Worm (Caenorhabditis elegans) whole organism, mixed stage, embryonic: Measurements from ENCODE around the gene pxn-2.

Source experiments
- M03D4.4 ChIP-seq: sonication (generic microtip); optimal IDR thresholded peaks from 2 replicates; lab custom pipeline; 2017; ENCODE audit warnings: mild to moderate bottlenecking, missing genetic modification characterization, missing compliant biosample characterization
- bed-3 ChIP-seq: fragments of 200-800 bp; sonication (Bioruptor generic); optimal IDR thresholded peaks from 3 replicates; lab custom pipeline; 2018; ENCODE audit warnings: mild to moderate bottlenecking, missing genetic modification characterization, moderate library complexity, missing compliant biosample characterization
- blmp-1 ChIP-seq: fragments of 150-350 bp; optimal IDR thresholded peaks from 2 replicates; lab custom pipeline; 2014; ENCODE audit warnings: missing biosample characterization, missing genetic modification characterization
- ceh-39 ChIP-seq: fragments of 150-350 bp; optimal IDR thresholded peaks from 2 replicates; lab custom pipeline; 2014; ENCODE audit warnings: missing biosample characterization, missing genetic modification characterization
- ceh-43 ChIP-seq: fragments of 200-800 bp; sonication (Bioruptor generic); optimal IDR thresholded peaks from 2 replicates; lab custom pipeline; 2018; ENCODE audit warnings: mild to moderate bottlenecking, missing genetic modification characterization, moderate library complexity, missing compliant biosample characterization
- ceh-83 ChIP-seq: fragments of 200-800 bp; sonication (Bioruptor generic); optimal IDR thresholded peaks from 2 replicates; lab custom pipeline; 2018; ENCODE audit warnings: mild to moderate bottlenecking, missing genetic modification characterization, missing compliant biosample characterization
- ces-1 ChIP-seq: fragments of 150-350 bp; optimal IDR thresholded peaks from 2 replicates; lab custom pipeline; 2014; ENCODE audit warnings: missing biosample characterization, missing genetic modification reagents, missing genetic modification characterization
- cnd-1 ChIP-seq: fragments of 200-800 bp; sonication (Bioruptor generic); optimal IDR thresholded peaks from 2 replicates; lab custom pipeline; 2018; ENCODE audit warnings: mild to moderate bottlenecking, missing genetic modification characterization, missing compliant biosample characterization
- drap-1 ChIP-seq: fragments of 200-800 bp; sonication (Bioruptor generic); optimal IDR thresholded peaks from 3 replicates; lab custom pipeline; 2018; ENCODE audit warnings: mild to moderate bottlenecking, missing genetic modification characterization, missing compliant biosample characterization
- elt-1 ChIP-seq: sonication (generic microtip); optimal IDR thresholded peaks from 2 replicates; lab custom pipeline; 2017; ENCODE audit warnings: missing genetic modification characterization, mild to moderate bottlenecking, missing compliant biosample characterization, antibody characterized with exemption, moderate library complexity, borderline replicate concordance; ENCODE audit not compliant: insufficient read depth
- elt-3 ChIP-seq: fragments of 150-350 bp; optimal IDR thresholded peaks from 2 replicates; lab custom pipeline; 2014; ENCODE audit warnings: missing biosample characterization, missing genetic modification characterization
- flh-1 ChIP-seq: fragments of 200-800 bp; sonication (Bioruptor generic); optimal IDR thresholded peaks from 2 replicates; lab custom pipeline; 2018; ENCODE audit warnings: mild to moderate bottlenecking, missing genetic modification characterization, moderate library complexity, missing compliant biosample characterization
- ham-2 ChIP-seq: fragments of 200-800 bp; sonication (Bioruptor generic); optimal IDR thresholded peaks from 2 replicates; lab custom pipeline; 2018; ENCODE audit warnings: mild to moderate bottlenecking, missing genetic modification characterization, missing compliant biosample characterization
- hlh-1 ChIP-seq: fragments of 150-350 bp; optimal IDR thresholded peaks from 2 replicates; lab custom pipeline; 2014; ENCODE audit warnings: missing biosample characterization, missing genetic modification reagents, missing genetic modification characterization
- lin-32 ChIP-seq: fragments of 200-800 bp; sonication (Bioruptor generic); optimal IDR thresholded peaks from 2 replicates; lab custom pipeline; 2018; ENCODE audit warnings: mild to moderate bottlenecking, missing genetic modification characterization, missing compliant biosample characterization
- lsy-2 ChIP-seq: fragments of 150-350 bp; optimal IDR thresholded peaks from 2 replicates; lab custom pipeline; 2014; ENCODE audit warnings: missing biosample characterization, missing genetic modification characterization
- mab-5 ChIP-seq: fragments of 150-350 bp; optimal IDR thresholded peaks from 2 replicates; lab custom pipeline; 2014; ENCODE audit warnings: missing biosample characterization, missing genetic modification characterization
- mep-1 ChIP-seq: fragments of 150-350 bp; optimal IDR thresholded peaks from 2 replicates; lab custom pipeline; 2017; ENCODE audit warnings: missing biosample characterization, missing genetic modification reagents, missing genetic modification characterization, inconsistent platforms
- mls-2 ChIP-seq: sonication (generic microtip); optimal IDR thresholded peaks from 2 replicates; lab custom pipeline; 2016; ENCODE audit warnings: mild to moderate bottlenecking, missing genetic modification characterization, moderate library complexity, missing compliant biosample characterization
- nhr-12 ChIP-seq: fragments of 150-350 bp; optimal IDR thresholded peaks from 2 replicates; lab custom pipeline; 2014; ENCODE audit warnings: missing biosample characterization, missing genetic modification characterization
- nhr-2 ChIP-seq: fragments of 150-350 bp; optimal IDR thresholded peaks from 2 replicates; lab custom pipeline; 2014; ENCODE audit warnings: missing biosample characterization, missing genetic modification characterization
- nhr-237 ChIP-seq: fragments of 150-350 bp; optimal IDR thresholded peaks from 2 replicates; lab custom pipeline; 2014; ENCODE audit warnings: missing biosample characterization, missing genetic modification characterization
- nhr-28 ChIP-seq: fragments of 150-350 bp; optimal IDR thresholded peaks from 2 replicates; lab custom pipeline; 2014; ENCODE audit warnings: missing biosample characterization, missing genetic modification characterization
- pha-4 ChIP-seq: fragments of 150-350 bp; optimal IDR thresholded peaks from 2 replicates; lab custom pipeline; 2018; ENCODE audit warnings: missing biosample characterization, missing genetic modification reagents, missing genetic modification characterization
- sem-2 ChIP-seq: fragments of 200-800 bp; sonication (Bioruptor generic); optimal IDR thresholded peaks from 2 replicates; lab custom pipeline; 2018; ENCODE audit warnings: mild to moderate bottlenecking, missing genetic modification characterization, missing compliant biosample characterization
- snpc-4 ChIP-seq: fragments of 150-350 bp; optimal IDR thresholded peaks from 2 replicates; lab custom pipeline; 2014; ENCODE audit warnings: missing biosample characterization, missing genetic modification characterization
- sptf-1 ChIP-seq: sonication (generic microtip); optimal IDR thresholded peaks from 2 replicates; lab custom pipeline; 2017; ENCODE audit warnings: mild to moderate bottlenecking, missing genetic modification characterization, moderate library complexity, missing compliant biosample characterization
- tbx-8 ChIP-seq: fragments of 200-800 bp; sonication (Bioruptor generic); optimal IDR thresholded peaks from 2 replicates; lab custom pipeline; 2018; ENCODE audit warnings: mild to moderate bottlenecking, missing genetic modification characterization, moderate library complexity, missing compliant biosample characterization
- unc-120 ChIP-seq: sonication (generic microtip); optimal IDR thresholded peaks from 2 replicates; lab custom pipeline; 2017; ENCODE audit warnings: missing genetic modification characterization, missing compliant biosample characterization; ENCODE audit not compliant: poor library complexity, severe bottlenecking
- unc-39 ChIP-seq: fragments of 150-350 bp; optimal IDR thresholded peaks from 2 replicates; lab custom pipeline; 2014; ENCODE audit warnings: missing biosample characterization, missing genetic modification characterization
- zip-8 ChIP-seq: fragments of 150-350 bp; optimal IDR thresholded peaks from 2 replicates; lab custom pipeline; 2014; ENCODE audit warnings: missing biosample characterization, missing genetic modification characterization
- ztf-11 ChIP-seq: fragments of 150-350 bp; optimal IDR thresholded peaks from 2 replicates; lab custom pipeline; 2014; ENCODE audit warnings: missing biosample characterization, missing genetic modification characterization

The pxn-2 gene

ce11 chrX:11010565-11010964 is 31.5 kb upstream of the pxn-2 start, which contains the start of gene F58A3.4:
F58A3.4 (minus strand) TSS chrX:11010665.
- TF ChIP-seq nhr-28 (tag; lab: Kevin White, UChicago) = no peak
- TF ChIP-seq ham-2 (GFP tag; lab: Kevin White, UChicago) = no peak
- no peak for TF ChIP-seq pha-4 (tag; lab: Kevin White, UChicago)
- TF ChIP-seq hlh-1 (tag; lab: Kevin White, UChicago) = no peak
- no peak for TF ChIP-seq blmp-1 (tag; lab: Kevin White, UChicago)
- TF ChIP-seq elt-3 = no peak
- TF ChIP-seq snpc-4 (tag; lab: Kevin White, UChicago) = no peak
- TF ChIP-seq nhr-237 (tag; lab: Kevin White, UChicago) = no peak
- no peak for TF ChIP-seq ceh-43 (GFP tag; lab: Kevin White, UChicago)
- no peak for TF ChIP-seq sem-2 (GFP tag; lab: Kevin White, UChicago)
- TF ChIP-seq mab-5 = no peak
- TF ChIP-seq sptf-1 (tag; lab: Kevin White, UChicago) = no peak
- no peak for TF ChIP-seq flh-1 (GFP tag; lab: Kevin White, UChicago)
- no peak for TF ChIP-seq cnd-1 (tag; lab: Kevin White, UChicago)
- no peak for TF ChIP-seq ceh-83
- no peak for TF ChIP-seq mep-1 (tag; lab: Kevin White, UChicago)
- no peak for TF ChIP-seq mls-2 (tag; lab: Kevin White, UChicago)
- TF ChIP-seq zip-8 = no peak
- no peak for TF ChIP-seq tbx-8 (GFP tag; lab: Kevin White, UChicago)
- TF ChIP-seq ceh-39 (tag; lab: Kevin White, UChicago) = no peak
- TF ChIP-seq, all 35 proteins: peak for 0

DNA sequence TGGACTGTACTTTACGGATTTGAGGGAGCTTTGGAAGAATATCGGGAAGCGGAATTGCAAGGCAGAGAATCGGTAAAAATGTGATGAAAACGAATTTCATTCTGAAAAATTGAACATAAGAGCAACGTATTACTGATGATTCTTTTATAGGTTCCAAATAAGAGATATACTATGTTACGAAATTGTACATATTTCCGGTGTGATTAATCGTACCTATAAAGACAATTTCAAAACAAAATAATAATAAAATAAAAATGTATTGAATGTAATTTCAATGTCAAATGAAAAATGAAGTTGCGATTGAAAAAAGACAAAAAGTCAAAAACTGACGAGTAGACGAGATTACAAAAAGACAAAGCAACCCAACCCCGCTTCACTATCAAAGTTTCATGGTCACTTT is 29.9 kb upstream of the pxn-2 start, which contains the start of gene ttr-31:
Gene ttr-31 (minus strand): TSS at position 101 of the 400 bp plus-strand sequence.
- TF ChIP-seq mls-2 (tag; lab: Kevin White, UChicago) (no peak), ceh-39 (tag; lab: Kevin White, UChicago) (no peak), lin-32 (GFP tag; lab: Kevin White, UChicago) (no peak)

ce11 chrX:11008052-11008451 is 29.0 kb upstream of the pxn-2 start, which contains the start of gene del-5:
del-5 (minus strand) TSS chrX:11008181.
- TF ChIP-seq nhr-2 (tag; lab: Kevin White, UChicago) = no peak
- TF ChIP-seq snpc-4 (tag; lab: Kevin White, UChicago) = no peak
- no peak for TF ChIP-seq blmp-1 (tag; lab: Kevin White, UChicago)
- TF ChIP-seq unc-120 (tag; lab: Kevin White, UChicago) = no peak
- TF ChIP-seq elt-3 = no peak
- TF ChIP-seq elt-1 (tag; lab: Kevin White, UChicago) = no peak
- TF ChIP-seq ceh-43 (GFP tag; lab: Kevin White, UChicago) = no peak
- TF ChIP-seq hlh-1 (tag; lab: Kevin White, UChicago) = no peak
- TF ChIP-seq nhr-28 (tag; lab: Kevin White, UChicago) = no peak
- TF ChIP-seq M03D4.4 = no peak
- no peak for TF ChIP-seq drap-1 (GFP tag; lab: Kevin White, UChicago)
- no peak for TF ChIP-seq sptf-1 (tag; lab: Kevin White, UChicago)
- TF ChIP-seq flh-1 (GFP tag; lab: Kevin White, UChicago) = no peak
- TF ChIP-seq tbx-8 (GFP tag; lab: Kevin White, UChicago) = no peak
- no peak for TF ChIP-seq ztf-11 (tag; lab: Kevin White, UChicago)
- no peak for TF ChIP-seq sem-2 (GFP tag; lab: Kevin White, UChicago)
- no peak for TF ChIP-seq ces-1 (GFP tag; lab: Kevin White, UChicago)
- no peak for TF ChIP-seq cnd-1 (tag; lab: Kevin White, UChicago)
- no peak for TF ChIP-seq mls-2 (tag; lab: Kevin White, UChicago)

ce11 chrX:11007393-11007792 is 28.3 kb upstream of the pxn-2 start:
- TF ChIP-seq unc-39 (tag; lab: Kevin White, UChicago) = no peak
- no peak for TF ChIP-seq blmp-1 (tag; lab: Kevin White, UChicago)
- no peak for TF ChIP-seq lsy-2
- TF ChIP-seq ztf-11 (tag; lab: Kevin White, UChicago) = no peak
- TF ChIP-seq hlh-1 (tag; lab: Kevin White, UChicago) = no peak
- TF ChIP-seq bed-3 = no peak
- TF ChIP-seq cnd-1 (tag; lab: Kevin White, UChicago) = no peak
- no peak for TF ChIP-seq mab-5
- no peak for TF ChIP-seq mep-1 (tag; lab: Kevin White, UChicago)
- no peak for TF ChIP-seq sem-2 (GFP tag; lab: Kevin White, UChicago)
- no peak for TF ChIP-seq zip-8
- TF ChIP-seq ceh-43 (GFP tag; lab: Kevin White, UChicago) = no peak
- no peak for TF ChIP-seq drap-1 (GFP tag; lab: Kevin White, UChicago)
- TF ChIP-seq ham-2 (GFP tag; lab: Kevin White, UChicago) = no peak
- no peak for TF ChIP-seq sptf-1 (tag; lab: Kevin White, UChicago)
- no peak for TF ChIP-seq tbx-8 (GFP tag; lab: Kevin White, UChicago)
- TF ChIP-seq flh-1 (GFP tag; lab: Kevin White, UChicago) = no peak
- no peak for TF ChIP-seq ces-1 (GFP tag; lab: Kevin White, UChicago)
- TF ChIP-seq nhr-12 = no peak
